Fruit fly (Drosophila melanogaster): ENCODE data around the gene CG12147.

- peak; percentile 65; the same call in 2 of the 3 replicates for TF ChIP-seq eg (GFP tag; IDR thresholded peaks at IDR 0.05)
- no peak for TF ChIP-seq Sox15 (GFP tag; optimal IDR thresholded peaks at IDR 0.05)
- peak; percentile 52 for TF ChIP-seq Sox14 (GFP tag; optimal IDR thresholded peaks at IDR 0.05)
Measured at dm6 chr3R:5466875-5467274, 39.8 kb upstream of the CG12147 start, which contains the start of gene RpL35A.

Measured in whole organism, prepupa.